Worm (Caenorhabditis elegans): ENCODE results near the gene R02E12.12.
A peak's percentile ranks its signal among the peaks of the same experiment; 100 is the strongest.

The R02E12.12 gene

ce11 chrX:4016113-4016512 lies 12.8 kb downstream of the R02E12.12 start, which contains the start of gene hrg-1 (continued):
- TF ChIP-seq vab-15 (tag; optimal IDR thresholded peaks at IDR 0.05) (no peak), unc-62 (GFP tag; optimal IDR thresholded peaks at IDR 0.05) (no peak), unc-98 (GFP tag; IDR thresholded peaks at IDR 0.05) (no peak), efl-3 (GFP tag; optimal IDR thresholded peaks at IDR 0.05) (no peak), nhr-20 (tag; optimal IDR thresholded peaks at IDR 0.05) (peak; percentile 64), elt-2 (tag; optimal IDR thresholded peaks at IDR 0.05) (no peak), sup-37 (GFP tag; optimal IDR thresholded peaks at IDR 0.05) (no peak), ama-1 (optimal IDR thresholded peaks at IDR 0.05) (no peak), unc-30 (tag; optimal IDR thresholded peaks at IDR 0.05) (no peak), Y116A8C.19 (tag; optimal IDR thresholded peaks at IDR 0.05; ENCODE audit: borderline replicate concordance) (no peak), nhr-85 (tag) (peak; percentile 80), hpl-2 (GFP tag; optimal IDR thresholded peaks at IDR 0.05) (no peak), lsy-2 (tag; optimal IDR thresholded peaks at IDR 0.05) (peak in 1 of 2 experiments; percentile 65), mdl-1 (tag; optimal IDR thresholded peaks at IDR 0.05) (peak in 1 of 2 experiments; percentile 69), nhr-237 (tag; optimal IDR thresholded peaks at IDR 0.05) (no peak), snu-23 (GFP tag; optimal IDR thresholded peaks at IDR 0.05) (peak; percentile 62), F16B12.6 (tag; optimal IDR thresholded peaks at IDR 0.05) (no peak), nhr-77 (tag; optimal IDR thresholded peaks at IDR 0.05) (peak; percentile 69), lin-14 (GFP tag; optimal IDR thresholded peaks at IDR 0.05) (peak; percentile 96), fkh-10 (GFP tag; optimal IDR thresholded peaks at IDR 0.05) (peak; percentile 71), nhr-11 (tag; optimal IDR thresholded peaks at IDR 0.05) (no peak), hlh-17 (GFP tag; optimal IDR thresholded peaks at IDR 0.05; ENCODE audit: borderline replicate concordance) (no peak), fkh-8 (tag; optimal IDR thresholded peaks at IDR 0.05) (peak; percentile 56), nhr-47 (tag; optimal IDR thresholded peaks at IDR 0.05) (peak; percentile 43), dsc-1 (tag; optimal IDR thresholded peaks at IDR 0.05) (peak; percentile 36), grh-1 (GFP tag; IDR thresholded peaks at IDR 0.05) (no peak), ceh-82 (tag; optimal IDR thresholded peaks at IDR 0.05) (peak in 2 of 3 experiments; percentile 22 to 65), alr-1 (tag; optimal IDR thresholded peaks at IDR 0.05; ENCODE audit: borderline replicate concordance) (no peak), egl-13 (tag; optimal IDR thresholded peaks at IDR 0.05) (no peak), nhr-19 (GFP tag; conservative IDR thresholded peaks at IDR 0.05) (no peak), lin-15B (tag; optimal IDR thresholded peaks at IDR 0.05) (no peak), snpc-4 (tag; optimal IDR thresholded peaks at IDR 0.05) (peak; percentile 29), C04F5.9 (tag; optimal IDR thresholded peaks at IDR 0.05) (no peak), ces-1 (GFP tag; optimal IDR thresholded peaks at IDR 0.05) (no peak), zip-4 (GFP tag; optimal IDR thresholded peaks at IDR 0.05) (no peak), efl-1 (optimal IDR thresholded peaks at IDR 0.05) (peak in 1 of 2 experiments; percentile 14), efl-1 (GFP tag; optimal IDR thresholded peaks at IDR 0.05 in 1 of 2) (no peak), fkh-4 (tag; optimal IDR thresholded peaks at IDR 0.05; ENCODE audit: borderline replicate concordance) (no peak), elt-3 (tag; optimal IDR thresholded peaks at IDR 0.05) (no peak), lin-39 (tag; optimal IDR thresholded peaks at IDR 0.05) (no peak), ceh-8 (GFP tag; optimal IDR thresholded peaks at IDR 0.05) (no peak), dpl-1 (GFP tag; optimal IDR thresholded peaks at IDR 0.05) (peak in 1 of 3 experiments; percentile 10), unc-130 (tag; optimal IDR thresholded peaks at IDR 0.05) (no peak), xbp-1 (tag; optimal IDR thresholded peaks at IDR 0.05) (peak; percentile 40), skn-1 (tag; optimal IDR thresholded peaks at IDR 0.05) (peak; percentile 87), C16A3.4 (tag; optimal IDR thresholded peaks at IDR 0.05) (no peak), zag-1 (tag; optimal IDR thresholded peaks at IDR 0.05) (no peak), ztf-4 (tag; optimal IDR thresholded peaks at IDR 0.05) (no peak), sptf-1 (tag; optimal IDR thresholded peaks at IDR 0.05) (no peak), swsn-7 (tag; optimal IDR thresholded peaks at IDR 0.05) (peak; percentile 43), lin-35 (GFP tag; optimal IDR thresholded peaks at IDR 0.05) (peak; percentile 33 to 36), nhr-12 (tag; optimal IDR thresholded peaks at IDR 0.05) (no peak), nhr-84 (tag; optimal IDR thresholded peaks at IDR 0.05) (no peak), nhr-28 (tag; optimal IDR thresholded peaks at IDR 0.05) (no peak)
